Worm (Caenorhabditis elegans) whole organism, L1 larva: ENCODE measurements around the gene T01B7.5.
A peak's percentile ranks its signal among the peaks of the same experiment; 100 is the strongest.

Experiments used
- C34B4.2 ChIP-seq: sonication (generic microtip); optimal IDR thresholded peaks from 2 replicates; lab custom pipeline; 2017; ENCODE audit warnings: mild to moderate bottlenecking, missing genetic modification characterization, missing compliant biosample characterization
- Y116A8C.19 ChIP-seq: sonication (generic microtip); optimal IDR thresholded peaks from 2 replicates; lab custom pipeline; 2016; ENCODE audit warnings: missing compliant biosample characterization, missing genetic modification characterization, borderline replicate concordance
- aha-1 ChIP-seq: fragments of 150-350 bp; optimal IDR thresholded peaks from 2 replicates; lab custom pipeline; 2014; ENCODE audit warnings: missing biosample characterization, missing genetic modification characterization
- alr-1 ChIP-seq: fragments of 200-800 bp; sonication (Bioruptor generic); optimal IDR thresholded peaks from 2 replicates; lab custom pipeline; 2018; ENCODE audit warnings: borderline replicate concordance, mild to moderate bottlenecking, missing genetic modification characterization, missing compliant biosample characterization
- ama-1 ChIP-seq: fragments of 150-350 bp; optimal IDR thresholded peaks from 2 replicates; lab custom pipeline; 2014
- ceh-82 ChIP-seq, 3 experiments: fragments of 150-350 bp in 1 of 3; sonication (generic microtip) in 2 of 3; optimal IDR thresholded peaks; 2 replicates each; lab custom pipeline; 2014 to 2017; ENCODE audit warnings: missing biosample characterization in 3 of 3, missing genetic modification characterization in 3 of 3
- ceh-90 ChIP-seq: sonication (generic microtip); optimal IDR thresholded peaks from 2 replicates; lab custom pipeline; 2016; ENCODE audit warnings: missing genetic modification characterization, missing compliant biosample characterization
- ces-1 ChIP-seq: fragments of 150-350 bp; optimal IDR thresholded peaks from 2 replicates; lab custom pipeline; 2014; ENCODE audit warnings: missing biosample characterization, missing genetic modification reagents, missing genetic modification characterization
- dsc-1 ChIP-seq: sonication (generic microtip); optimal IDR thresholded peaks from 2 replicates; lab custom pipeline; 2016; ENCODE audit warnings: mild to moderate bottlenecking, missing genetic modification characterization, missing compliant biosample characterization
- efl-1 ChIP-seq, 4 experiments: fragments of 150-350 bp; optimal IDR thresholded peaks in 3 of 4; peaks in 1 of 4; 1 replicate in 1 of 4; 2 replicates in 3 of 4; lab custom pipeline; 2014; ENCODE audit warnings: missing biosample characterization in 2 of 4, missing genetic modification characterization in 2 of 4, missing genetic modification reagents in 2 of 4
- efl-3 ChIP-seq: fragments of 200-800 bp; sonication (Bioruptor generic); optimal IDR thresholded peaks from 2 replicates; lab custom pipeline; 2018; ENCODE audit warnings: mild to moderate bottlenecking, missing genetic modification characterization, missing compliant biosample characterization
- elt-3 ChIP-seq, 6 experiments: fragments of 150-350 bp in 1 of 6; sonication (generic microtip); optimal IDR thresholded peaks; 2 replicates each; lab custom pipeline; 2017 to 2018; ENCODE audit warnings: missing biosample characterization in 6 of 6, missing genetic modification characterization in 6 of 6, inconsistent platforms in 1 of 6
- ets-5 ChIP-seq: fragments of 200-800 bp; sonication (Bioruptor generic); IDR thresholded peaks from 2 replicates; pipeline ENCODE4 v1.3.6; 2022; ENCODE audit warnings: missing genetic modification characterization, missing compliant biosample characterization
- fkh-4 ChIP-seq: sonication (generic microtip); optimal IDR thresholded peaks from 2 replicates; lab custom pipeline; 2016; ENCODE audit warnings: missing compliant biosample characterization, missing genetic modification characterization, borderline replicate concordance
- grh-1 ChIP-seq: fragments of 200-800 bp; sonication (Bioruptor generic); IDR thresholded peaks from 2 replicates; pipeline ENCODE4 v1.3.6; 2022; ENCODE audit warnings: missing genetic modification reagents, missing genetic modification characterization, missing compliant biosample characterization
- hlh-17 ChIP-seq: fragments of 200-800 bp; sonication (Bioruptor generic); optimal IDR thresholded peaks from 2 replicates; lab custom pipeline; 2018; ENCODE audit warnings: missing genetic modification characterization, mild to moderate bottlenecking, missing compliant biosample characterization, moderate library complexity, borderline replicate concordance
- hlh-4 ChIP-seq: sonication (generic microtip); optimal IDR thresholded peaks from 2 replicates; lab custom pipeline; 2016; ENCODE audit warnings: mild to moderate bottlenecking, missing genetic modification characterization, missing compliant biosample characterization
- hpl-2 ChIP-seq: fragments of 150-350 bp; optimal IDR thresholded peaks from 2 replicates; lab custom pipeline; 2014; ENCODE audit warnings: missing biosample characterization, missing genetic modification reagents, missing genetic modification characterization
- irx-1 ChIP-seq: sonication (generic microtip); optimal IDR thresholded peaks from 2 replicates; lab custom pipeline; 2016; ENCODE audit warnings: missing genetic modification characterization, missing compliant biosample characterization
- isw-1 ChIP-seq: fragments of 200-800 bp; sonication (Bioruptor generic); IDR thresholded peaks from 2 replicates; pipeline ENCODE4 v1.3.6; 2022; ENCODE audit warnings: missing genetic modification characterization, missing compliant biosample characterization
- jun-1 ChIP-seq: fragments of 150-350 bp; optimal IDR thresholded peaks from 2 replicates; lab custom pipeline; 2014; ENCODE audit warnings: missing biosample characterization, missing genetic modification reagents, missing genetic modification characterization
- lin-13 ChIP-seq: fragments of 150-350 bp; optimal IDR thresholded peaks from 2 replicates; lab custom pipeline; 2014; ENCODE audit warnings: missing biosample characterization, missing genetic modification reagents, missing genetic modification characterization
- lin-14 ChIP-seq: fragments of 200-800 bp; sonication (Bioruptor generic); optimal IDR thresholded peaks from 2 replicates; lab custom pipeline; 2018; ENCODE audit warnings: mild to moderate bottlenecking, missing genetic modification characterization, moderate library complexity, missing compliant biosample characterization
- lin-35 ChIP-seq, 2 experiments: fragments of 150-350 bp; optimal IDR thresholded peaks; 2 replicates each; lab custom pipeline; 2014; ENCODE audit warnings: missing biosample characterization in 2 of 2, missing genetic modification characterization in 2 of 2, missing genetic modification reagents in 2 of 2
- lin-39 ChIP-seq: fragments of 150-350 bp; optimal IDR thresholded peaks from 2 replicates; lab custom pipeline; 2014; ENCODE audit warnings: missing biosample characterization, missing genetic modification reagents, missing genetic modification characterization
- lir-3 ChIP-seq: sonication (generic microtip); optimal IDR thresholded peaks from 2 replicates; lab custom pipeline; 2016; ENCODE audit warnings: mild to moderate bottlenecking, missing genetic modification characterization, moderate library complexity, missing compliant biosample characterization; ENCODE audit not compliant: poor library complexity
- mab-9 ChIP-seq: fragments of 200-800 bp; sonication (Bioruptor generic); IDR thresholded peaks from 2 replicates; pipeline ENCODE4 v1.3.6; 2022; ENCODE audit warnings: missing genetic modification reagents, missing genetic modification characterization, missing compliant biosample characterization
- mef-2 ChIP-seq: fragments of 150-350 bp; optimal IDR thresholded peaks from 2 replicates; lab custom pipeline; 2014; ENCODE audit warnings: missing biosample characterization, missing genetic modification characterization
- mep-1 ChIP-seq: fragments of 150-350 bp; optimal IDR thresholded peaks from 2 replicates; lab custom pipeline; 2014; ENCODE audit warnings: missing biosample characterization, missing genetic modification characterization
- nhr-11 ChIP-seq: fragments of 150-350 bp; optimal IDR thresholded peaks from 2 replicates; lab custom pipeline; 2014; ENCODE audit warnings: missing biosample characterization, missing genetic modification characterization
- nhr-19 ChIP-seq: fragments of 200-800 bp; sonication (Bioruptor generic); conservative IDR thresholded peaks from 2 replicates; pipeline ENCODE4 v1.3.6; 2022; ENCODE audit warnings: missing genetic modification characterization, missing compliant biosample characterization
- nhr-20 ChIP-seq: sonication (generic microtip); optimal IDR thresholded peaks from 2 replicates; lab custom pipeline; 2016; ENCODE audit warnings: mild to moderate bottlenecking, missing genetic modification characterization, missing compliant biosample characterization
- nhr-28 ChIP-seq: fragments of 150-350 bp; optimal IDR thresholded peaks from 2 replicates; lab custom pipeline; 2014; ENCODE audit warnings: missing biosample characterization, missing genetic modification characterization
- nhr-47 ChIP-seq: sonication (generic microtip); optimal IDR thresholded peaks from 2 replicates; lab custom pipeline; 2016; ENCODE audit warnings: mild to moderate bottlenecking, missing genetic modification characterization, moderate library complexity, missing compliant biosample characterization
- nhr-71 ChIP-seq: sonication (generic microtip); optimal IDR thresholded peaks from 2 replicates; lab custom pipeline; 2016; ENCODE audit warnings: mild to moderate bottlenecking, missing genetic modification characterization, moderate library complexity, missing compliant biosample characterization
- nhr-77 ChIP-seq: fragments of 150-350 bp; optimal IDR thresholded peaks from 2 replicates; lab custom pipeline; 2014; ENCODE audit warnings: missing biosample characterization, missing genetic modification characterization
- nhr-84 ChIP-seq: sonication (generic microtip); optimal IDR thresholded peaks from 2 replicates; lab custom pipeline; 2017; ENCODE audit warnings: missing biosample characterization, missing genetic modification characterization
- nhr-85 ChIP-seq: sonication (generic microtip); peaks from one replicate; lab custom pipeline; 2016; ENCODE audit warnings: missing genetic modification characterization, inconsistent platforms, missing compliant biosample characterization
- nhr-90 ChIP-seq: sonication (generic microtip); optimal IDR thresholded peaks from 2 replicates; lab custom pipeline; 2016; ENCODE audit warnings: mild to moderate bottlenecking, missing genetic modification characterization, missing compliant biosample characterization; ENCODE audit not compliant: poor library complexity
- pag-3 ChIP-seq: sonication (generic microtip); optimal IDR thresholded peaks from 2 replicates; lab custom pipeline; 2017; ENCODE audit warnings: missing genetic modification characterization, mild to moderate bottlenecking, missing compliant biosample characterization, antibody characterized with exemption, borderline replicate concordance; ENCODE audit not compliant: insufficient read depth
- pqm-1 ChIP-seq: sonication (generic microtip); optimal IDR thresholded peaks from 3 replicates; lab custom pipeline; 2017; ENCODE audit warnings: missing biosample characterization, missing genetic modification characterization
- rnt-1 ChIP-seq: sonication (generic microtip); optimal IDR thresholded peaks from 2 replicates; lab custom pipeline; 2016; ENCODE audit warnings: mild to moderate bottlenecking, missing genetic modification characterization, moderate library complexity, missing compliant biosample characterization
- skn-1 ChIP-seq: fragments of 150-350 bp; optimal IDR thresholded peaks from 2 replicates; lab custom pipeline; 2014; ENCODE audit warnings: missing biosample characterization, missing genetic modification characterization
- snu-23 ChIP-seq: sonication (generic microtip); optimal IDR thresholded peaks from 2 replicates; lab custom pipeline; 2016; ENCODE audit warnings: missing genetic modification characterization, missing compliant biosample characterization
- sox-4 ChIP-seq: sonication (generic microtip); optimal IDR thresholded peaks from 2 replicates; lab custom pipeline; 2016; ENCODE audit warnings: missing genetic modification characterization, missing compliant biosample characterization
- swsn-7 ChIP-seq: sonication (generic microtip); optimal IDR thresholded peaks from 2 replicates; lab custom pipeline; 2016; ENCODE audit warnings: missing genetic modification characterization, missing compliant biosample characterization
- unc-130 ChIP-seq: fragments of 150-350 bp; optimal IDR thresholded peaks from 2 replicates; lab custom pipeline; 2017; ENCODE audit warnings: missing biosample characterization, missing genetic modification characterization, inconsistent platforms
- unc-30 ChIP-seq: sonication (generic microtip); optimal IDR thresholded peaks from 2 replicates; lab custom pipeline; 2017; ENCODE audit warnings: missing biosample characterization, missing genetic modification characterization
- unc-86 ChIP-seq: sonication (generic microtip); optimal IDR thresholded peaks from 2 replicates; lab custom pipeline; 2016; ENCODE audit warnings: missing genetic modification characterization, missing compliant biosample characterization
- xbp-1 ChIP-seq: sonication (generic microtip); optimal IDR thresholded peaks from 2 replicates; lab custom pipeline; 2016; ENCODE audit warnings: missing genetic modification characterization, missing compliant biosample characterization
- zip-4 ChIP-seq: fragments of 200-800 bp; sonication (Bioruptor generic); optimal IDR thresholded peaks from 2 replicates; lab custom pipeline; 2018; ENCODE audit warnings: mild to moderate bottlenecking, missing genetic modification characterization, moderate library complexity, missing compliant biosample characterization
- ztf-4 ChIP-seq: fragments of 150-350 bp; optimal IDR thresholded peaks from 2 replicates; lab custom pipeline; 2014; ENCODE audit warnings: missing biosample characterization, missing genetic modification characterization

Gene T01B7.5

ce11 chrII:8716231-8716878, at the start of gene T01B7.5, which contains the start of gene cyn-11:
T01B7.5 (plus strand) TSS chrII:8716828.
cyn-11 (minus strand) TSS chrII:8716281.
- no peak for TF ChIP-seq lin-14 (GFP tag; lab: Kevin White, UChicago)
- TF ChIP-seq hlh-17 (GFP tag; lab: Kevin White, UChicago), result no peak
- TF ChIP-seq hlh-4, result no peak
- no peak for TF ChIP-seq unc-30 (tag; lab: Kevin White, UChicago)
- no peak for TF ChIP-seq C34B4.2 (tag; lab: Kevin White, UChicago)
- TF ChIP-seq nhr-84 (tag; lab: Kevin White, UChicago), result no peak
- TF ChIP-seq efl-3 (GFP tag; lab: Kevin White, UChicago), result no peak
- TF ChIP-seq elt-3 (tag; optimal IDR thresholded peaks at IDR 0.05; lab: Kevin White, UChicago), result no peak
- no peak for TF ChIP-seq hpl-2 (GFP tag; lab: Kevin White, UChicago)
- TF ChIP-seq mab-9 (GFP tag; lab: Robert Waterston, UW), result no peak
- TF ChIP-seq ama-1 (lab: Kevin White, UChicago), result no peak
- peak; percentile 33 for TF ChIP-seq nhr-20 (tag; lab: Kevin White, UChicago)
- peak; percentile 23 for TF ChIP-seq nhr-71
- TF ChIP-seq unc-86 (tag; lab: Kevin White, UChicago), result no peak
- no peak for TF ChIP-seq dsc-1 (tag; lab: Kevin White, UChicago)
- TF ChIP-seq pqm-1 (tag; lab: Kevin White, UChicago), result no peak
- TF ChIP-seq nhr-85 (tag; lab: Kevin White, UChicago), result no peak
- TF ChIP-seq grh-1, result no peak
- TF ChIP-seq nhr-77 (tag; lab: Kevin White, UChicago), result no peak
- TF ChIP-seq nhr-28 (tag; lab: Kevin White, UChicago), result no peak
- TF ChIP-seq irx-1 (tag; lab: Kevin White, UChicago), result no peak
- 0 out of 2 replicates have a peak, but pooled peaks have one; percentile 20 for TF ChIP-seq nhr-19 (GFP tag; lab: Robert Waterston, UW)
- TF ChIP-seq ztf-4 (tag; lab: Kevin White, UChicago), result no peak
- TF ChIP-seq mef-2 (tag; lab: Kevin White, UChicago), result no peak
- TF ChIP-seq snu-23 (GFP tag; lab: Kevin White, UChicago), result peak; percentile 40
- no peak for TF ChIP-seq pag-3 (tag; lab: Kevin White, UChicago)
- TF ChIP-seq nhr-47 (tag; lab: Kevin White, UChicago), result peak; percentile 4
- TF ChIP-seq lir-3 (tag; lab: Kevin White, UChicago), result no peak
- TF ChIP-seq nhr-11 (tag; lab: Kevin White, UChicago), result no peak
- no peak for TF ChIP-seq alr-1 (tag; lab: Kevin White, UChicago)
- TF ChIP-seq Y116A8C.19, result no peak
- no peak for TF ChIP-seq ceh-90
- TF ChIP-seq nhr-90 (tag; lab: Kevin White, UChicago), result no peak
- no peak for TF ChIP-seq lin-13 (GFP tag; lab: Kevin White, UChicago)
- TF ChIP-seq mep-1 (tag; lab: Kevin White, UChicago), result peak; percentile 47
- no peak for TF ChIP-seq ets-5 (GFP tag; lab: Robert Waterston, UW)
- peak; percentile 32 to 36 for TF ChIP-seq efl-1 (optimal IDR thresholded peaks at IDR 0.05; lab: Kevin White, UChicago)
- TF ChIP-seq efl-1 (GFP tag; optimal IDR thresholded peaks at IDR 0.05 in 1 of 2; lab: Kevin White, UChicago), result peak; percentile 25 to 86
- no peak for TF ChIP-seq ces-1
- TF ChIP-seq sox-4 (tag; lab: Kevin White, UChicago), result no peak
- peak; percentile 12 for TF ChIP-seq xbp-1 (tag; lab: Kevin White, UChicago)
- TF ChIP-seq unc-130 (tag; lab: Kevin White, UChicago), result no peak
- TF ChIP-seq fkh-4, result no peak
- peak; percentile 9 to 40 for TF ChIP-seq lin-35 (GFP tag; optimal IDR thresholded peaks at IDR 0.05; lab: Kevin White, UChicago)
- peak; percentile 12 for TF ChIP-seq swsn-7 (tag; lab: Kevin White, UChicago)
- no peak for TF ChIP-seq rnt-1 (tag; lab: Kevin White, UChicago)
- no peak for TF ChIP-seq skn-1 (tag; lab: Kevin White, UChicago)
- TF ChIP-seq lin-39 (tag; lab: Kevin White, UChicago), result no peak
- TF ChIP-seq zip-4, result no peak
- TF ChIP-seq jun-1 (tag; lab: Kevin White, UChicago), result no peak
- no peak for TF ChIP-seq isw-1 (GFP tag; lab: Robert Waterston, UW)
- no peak for TF ChIP-seq aha-1 (tag; lab: Kevin White, UChicago)
- TF ChIP-seq ceh-82 (tag; optimal IDR thresholded peaks at IDR 0.05; lab: Kevin White, UChicago), result peak in 1 of 3 experiments; percentile 18
